Worm (Caenorhabditis elegans) whole organism, L2 larva: Measurements from ENCODE around the gene T04A8.7.

Source experiments
- C34F6.9 ChIP-seq: fragments of 150-350 bp; optimal IDR thresholded peaks from 2 replicates; lab custom pipeline; 2014; ENCODE audit warnings: missing biosample characterization, missing genetic modification characterization
- F13H6.1 ChIP-seq: sonication (generic microtip); optimal IDR thresholded peaks from 2 replicates; lab custom pipeline; 2016; ENCODE audit warnings: missing genetic modification characterization, missing compliant biosample characterization
- Y55F3AM.14 ChIP-seq: fragments of 200-800 bp; sonication (Bioruptor generic); optimal IDR thresholded peaks from 2 replicates; lab custom pipeline; 2018; ENCODE audit warnings: mild to moderate bottlenecking, missing genetic modification characterization, missing compliant biosample characterization
- ZK546.5 ChIP-seq: sonication (generic microtip); optimal IDR thresholded peaks from 2 replicates; lab custom pipeline; 2017; ENCODE audit warnings: missing biosample characterization, missing genetic modification characterization
- alr-1 ChIP-seq: fragments of 150-350 bp; optimal IDR thresholded peaks from 2 replicates; lab custom pipeline; 2014; ENCODE audit warnings: missing biosample characterization, missing genetic modification characterization
- aly-2 ChIP-seq: fragments of 150-350 bp; optimal IDR thresholded peaks from 2 replicates; lab custom pipeline; 2014; ENCODE audit warnings: missing biosample characterization, missing genetic modification characterization
- blmp-1 ChIP-seq: sonication (generic microtip); optimal IDR thresholded peaks from 2 replicates; lab custom pipeline; 2017; ENCODE audit warnings: missing genetic modification characterization, mild to moderate bottlenecking, missing compliant biosample characterization, antibody characterized with exemption, moderate library complexity; ENCODE audit not compliant: insufficient read depth
- ceh-16 ChIP-seq: fragments of 150-350 bp; optimal IDR thresholded peaks from 2 replicates; lab custom pipeline; 2014; ENCODE audit warnings: missing biosample characterization, missing genetic modification characterization
- ceh-82 ChIP-seq: fragments of 150-350 bp; optimal IDR thresholded peaks from 2 replicates; lab custom pipeline; 2014; ENCODE audit warnings: missing biosample characterization, missing genetic modification characterization
- crh-2 ChIP-seq: sonication (generic microtip); optimal IDR thresholded peaks from 2 replicates; lab custom pipeline; 2017; ENCODE audit warnings: missing biosample characterization, missing genetic modification characterization
- dmd-4 ChIP-seq: sonication (generic microtip); optimal IDR thresholded peaks from 2 replicates; lab custom pipeline; 2017; ENCODE audit warnings: missing biosample characterization, missing genetic modification characterization
- egl-27 ChIP-seq: sonication (generic microtip); optimal IDR thresholded peaks from 3 replicates; lab custom pipeline; 2017; ENCODE audit warnings: missing biosample characterization, missing genetic modification reagents, missing genetic modification characterization
- elt-1 ChIP-seq: fragments of 150-350 bp; optimal IDR thresholded peaks from 2 replicates; lab custom pipeline; 2014; ENCODE audit warnings: missing biosample characterization, missing genetic modification characterization
- elt-3 ChIP-seq: sonication (generic microtip); optimal IDR thresholded peaks from 2 replicates; lab custom pipeline; 2017; ENCODE audit warnings: missing biosample characterization, missing genetic modification characterization
- fos-1 ChIP-seq: fragments of 150-350 bp; optimal IDR thresholded peaks from 2 replicates; lab custom pipeline; 2014; ENCODE audit warnings: missing biosample characterization, missing genetic modification characterization
- gmeb-1 ChIP-seq: fragments of 150-350 bp; optimal IDR thresholded peaks from 2 replicates; lab custom pipeline; 2014; ENCODE audit warnings: missing biosample characterization, missing genetic modification characterization
- lin-11 ChIP-seq: fragments of 150-350 bp; sonication (generic microtip); optimal IDR thresholded peaks from 2 replicates; lab custom pipeline; 2014; ENCODE audit warnings: missing biosample characterization, missing genetic modification characterization, inconsistent platforms, mixed read lengths
- lin-13 ChIP-seq: fragments of 150-350 bp; optimal IDR thresholded peaks from 2 replicates; lab custom pipeline; 2014; ENCODE audit warnings: missing biosample characterization, missing genetic modification reagents, missing genetic modification characterization
- lin-39 ChIP-seq: fragments of 150-350 bp; optimal IDR thresholded peaks from 2 replicates; lab custom pipeline; 2014; ENCODE audit warnings: missing biosample characterization, missing genetic modification reagents, missing genetic modification characterization
- lsy-2 ChIP-seq, 2 experiments: fragments of 150-350 bp in 1 of 2; sonication (generic microtip) in 1 of 2; optimal IDR thresholded peaks; 2 replicates each; lab custom pipeline; 2014 to 2017; ENCODE audit warnings: missing biosample characterization in 2 of 2, missing genetic modification characterization in 2 of 2
- mab-5 ChIP-seq: fragments of 150-350 bp; optimal IDR thresholded peaks from 2 replicates; lab custom pipeline; 2014; ENCODE audit warnings: missing biosample characterization, missing genetic modification characterization
- mbf-1 ChIP-seq: sonication (generic microtip); optimal IDR thresholded peaks from 2 replicates; lab custom pipeline; 2017; ENCODE audit warnings: missing biosample characterization, missing genetic modification characterization
- mdl-1 ChIP-seq, 2 experiments: fragments of 150-350 bp in 1 of 2; sonication (generic microtip) in 1 of 2; optimal IDR thresholded peaks; 2 replicates each; lab custom pipeline; 2017; ENCODE audit warnings: missing biosample characterization in 2 of 2, missing genetic modification characterization in 2 of 2
- nhr-10 ChIP-seq: sonication (generic microtip); optimal IDR thresholded peaks from 2 replicates; lab custom pipeline; 2017; ENCODE audit warnings: missing biosample characterization, missing genetic modification characterization
- nhr-12 ChIP-seq: fragments of 150-350 bp; optimal IDR thresholded peaks from 2 replicates; lab custom pipeline; 2014; ENCODE audit warnings: missing biosample characterization, missing genetic modification characterization
- nhr-129 ChIP-seq: fragments of 150-350 bp; optimal IDR thresholded peaks from 2 replicates; lab custom pipeline; 2014; ENCODE audit warnings: missing biosample characterization, missing genetic modification characterization
- nhr-23 ChIP-seq: fragments of 150-350 bp; optimal IDR thresholded peaks from 2 replicates; lab custom pipeline; 2014; ENCODE audit warnings: missing biosample characterization, missing genetic modification reagents, missing genetic modification characterization
- nhr-237 ChIP-seq: fragments of 150-350 bp; optimal IDR thresholded peaks from 2 replicates; lab custom pipeline; 2014; ENCODE audit warnings: missing biosample characterization, missing genetic modification characterization
- nhr-25 ChIP-seq: fragments of 150-350 bp; sonication (generic microtip); optimal IDR thresholded peaks from 3 replicates; lab custom pipeline; 2014; ENCODE audit warnings: missing biosample characterization, missing genetic modification characterization
- nhr-6 ChIP-seq: fragments of 150-350 bp; optimal IDR thresholded peaks from 2 replicates; lab custom pipeline; 2014; ENCODE audit warnings: missing biosample characterization, missing genetic modification characterization
- nhr-77 ChIP-seq: fragments of 150-350 bp; optimal IDR thresholded peaks from 2 replicates; lab custom pipeline; 2014; ENCODE audit warnings: missing biosample characterization, missing genetic modification characterization
- peb-1 ChIP-seq: fragments of 150-350 bp; optimal IDR thresholded peaks from 2 replicates; lab custom pipeline; 2014; ENCODE audit warnings: missing biosample characterization, missing genetic modification characterization
- sem-4 ChIP-seq: fragments of 150-350 bp; optimal IDR thresholded peaks from 2 replicates; lab custom pipeline; 2014; ENCODE audit warnings: missing biosample characterization, missing genetic modification reagents, missing genetic modification characterization
- sma-3 ChIP-seq: sonication (generic microtip); optimal IDR thresholded peaks from 2 replicates; lab custom pipeline; 2016; ENCODE audit warnings: missing genetic modification reagents, missing genetic modification characterization, missing compliant biosample characterization
- unc-39 ChIP-seq: fragments of 150-350 bp; optimal IDR thresholded peaks from 2 replicates; lab custom pipeline; 2014; ENCODE audit warnings: missing biosample characterization, missing genetic modification characterization
- unc-62 ChIP-seq: fragments of 150-350 bp; optimal IDR thresholded peaks from 2 replicates; lab custom pipeline; 2014; ENCODE audit warnings: missing biosample characterization, missing genetic modification reagents, missing genetic modification characterization
- zag-1 ChIP-seq: fragments of 150-350 bp; optimal IDR thresholded peaks from 2 replicates; lab custom pipeline; 2014; ENCODE audit warnings: missing biosample characterization, missing genetic modification characterization
- ztf-1 ChIP-seq: fragments of 200-800 bp; sonication (Bioruptor generic); conservative IDR thresholded peaks from 2 replicates; pipeline ENCODE4 v1.3.6; 2022; ENCODE audit warnings: missing genetic modification characterization, missing compliant biosample characterization
- ztf-11 ChIP-seq: sonication (generic microtip); optimal IDR thresholded peaks from 2 replicates; lab custom pipeline; 2017; ENCODE audit warnings: missing biosample characterization, missing genetic modification characterization
- ztf-4 ChIP-seq: fragments of 150-350 bp; optimal IDR thresholded peaks from 2 replicates; lab custom pipeline; 2014; ENCODE audit warnings: missing biosample characterization, missing genetic modification characterization

The T04A8.7 gene

ce11 chrIII:4677466-4677865 is 17.7 kb upstream of the T04A8.7 start, which contains the start of gene srg-10:
srg-10 (plus strand) TSS chrIII:4677766.
- TF ChIP-seq mbf-1 (tag; lab: Kevin White, UChicago) = no peak
- TF ChIP-seq ZK546.5 (tag; lab: Kevin White, UChicago) = no peak
- TF ChIP-seq nhr-23 = no peak
- TF ChIP-seq unc-62 (GFP tag; lab: Kevin White, UChicago) = no peak
- no peak for TF ChIP-seq nhr-77
- TF ChIP-seq zag-1 (tag; lab: Kevin White, UChicago) = no peak

DNA sequence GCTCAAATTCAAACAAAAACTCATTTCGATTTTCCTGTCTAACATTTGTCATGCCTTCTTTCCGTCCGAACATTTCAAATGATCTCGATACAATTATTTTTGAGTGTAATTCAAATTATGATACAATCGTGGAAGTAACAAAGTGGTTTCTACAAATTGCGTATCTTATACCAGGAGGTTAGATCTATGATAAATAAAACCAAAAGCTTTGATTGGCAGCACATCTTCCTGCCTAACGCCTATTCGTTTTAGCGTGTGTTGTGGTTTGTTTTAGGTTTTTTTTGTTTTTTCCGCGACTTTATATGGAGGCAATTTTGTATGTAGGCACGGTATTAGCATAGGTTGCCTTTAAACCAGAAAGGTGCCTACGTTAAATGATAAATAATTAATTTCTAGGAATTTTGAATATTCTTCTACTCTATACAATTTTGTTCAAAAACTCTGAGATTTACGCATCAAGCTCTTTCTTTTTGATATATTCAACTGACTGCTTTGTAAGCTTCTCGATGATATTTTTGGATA is 15.1 kb upstream of the T04A8.7 start, which contains the start of gene srg-11:
srg-11 (plus strand) TSS at position 51 of the 522 bp plus-strand sequence.
- TF ChIP-seq peb-1 (tag; lab: Kevin White, UChicago) = no peak
- no peak for TF ChIP-seq ceh-82 (tag; lab: Kevin White, UChicago)
- TF ChIP-seq sma-3 (GFP tag; lab: Kevin White, UChicago) = no peak
- no peak for TF ChIP-seq ztf-4
- TF ChIP-seq aly-2 (tag; lab: Kevin White, UChicago) = no peak
- TF ChIP-seq ceh-16 = no peak
- no peak for TF ChIP-seq gmeb-1 (tag; lab: Kevin White, UChicago)
- TF ChIP-seq sem-4 (tag; lab: Kevin White, UChicago) = no peak
- no peak for TF ChIP-seq nhr-12 (tag; lab: Kevin White, UChicago)
- TF ChIP-seq elt-1 (tag; lab: Kevin White, UChicago) = no peak
- TF ChIP-seq mdl-1 (tag; optimal IDR thresholded peaks at IDR 0.05; lab: Kevin White, UChicago) = no peak
- TF ChIP-seq nhr-6 = no peak
- TF ChIP-seq nhr-25 = no peak
- no peak for TF ChIP-seq mab-5 (tag; lab: Kevin White, UChicago)

DNA sequence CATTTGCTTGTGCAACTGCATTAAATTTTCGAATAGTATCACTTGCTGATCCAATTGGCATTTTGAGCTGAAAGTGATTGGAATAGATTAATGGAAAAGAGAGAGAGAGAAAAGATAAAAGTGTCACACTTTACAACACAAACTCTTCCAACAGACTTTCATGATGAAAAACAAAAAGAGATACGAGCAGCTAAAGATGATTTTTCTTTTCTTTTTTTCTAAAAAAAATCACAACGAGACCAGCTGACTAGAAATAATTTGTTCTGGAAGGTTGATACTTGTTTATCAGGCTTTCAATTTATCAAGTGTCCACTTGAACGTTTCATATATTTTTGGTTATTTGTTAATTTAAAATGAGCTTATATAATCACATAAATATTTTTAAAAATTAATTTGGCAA is 8.0 kb upstream of the T04A8.7 start:
- TF ChIP-seq lsy-2 (tag; optimal IDR thresholded peaks at IDR 0.05; lab: Kevin White, UChicago) (peak in 1 of 2 experiments; percentile 56), nhr-129 (peak; percentile 51), F13H6.1 (tag; lab: Kevin White, UChicago) (peak; percentile 39), elt-3 (tag; lab: Kevin White, UChicago) (no peak), C34F6.9 (tag; lab: Kevin White, UChicago) (peak; percentile 46)

- TF ChIP-seq gmeb-1 (tag; lab: Kevin White, UChicago) = no peak
- TF ChIP-seq lin-11 (tag; lab: Kevin White, UChicago) = no peak
- TF ChIP-seq nhr-77 = no peak
- no peak for TF ChIP-seq ZK546.5 (tag; lab: Kevin White, UChicago)
- no peak for TF ChIP-seq lsy-2 (tag; optimal IDR thresholded peaks at IDR 0.05; lab: Kevin White, UChicago)
- no peak for TF ChIP-seq lin-13 (GFP tag; lab: Kevin White, UChicago)
- TF ChIP-seq fos-1 (tag; lab: Kevin White, UChicago) = no peak
These were observed 6.8 kb upstream of the T04A8.7 start, which contains the start of gene tag-243 for ce11 chrIII:4688356-4688755. tag-243 (minus strand) TSS chrIII:4688456.

DNA sequence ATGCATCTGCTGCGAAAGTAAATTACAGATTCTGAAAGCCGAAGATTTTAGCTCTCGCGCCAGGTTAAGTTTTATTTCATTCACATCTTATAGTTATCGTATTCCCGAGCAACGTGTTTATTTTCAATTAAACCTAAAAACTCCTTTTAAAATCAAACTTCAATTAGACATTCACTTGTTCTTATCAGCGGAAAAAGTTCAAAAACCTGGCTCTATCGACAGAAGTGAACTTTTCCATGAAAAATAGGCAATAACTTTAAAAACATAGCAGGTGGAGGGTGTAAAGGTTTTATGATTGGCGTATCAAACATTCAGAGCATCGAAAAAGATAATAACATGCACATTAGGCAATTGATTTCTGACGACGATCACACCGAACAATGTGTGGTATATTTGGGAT is 6.2 kb upstream of the T04A8.7 start, which contains the start of gene ppat-1:
ppat-1 (plus strand) TSS at position 316 of the 400 bp plus-strand sequence.
- TF ChIP-seq fos-1 (tag; lab: Kevin White, UChicago) (peak; percentile 10), ceh-16 (no peak)

DNA sequence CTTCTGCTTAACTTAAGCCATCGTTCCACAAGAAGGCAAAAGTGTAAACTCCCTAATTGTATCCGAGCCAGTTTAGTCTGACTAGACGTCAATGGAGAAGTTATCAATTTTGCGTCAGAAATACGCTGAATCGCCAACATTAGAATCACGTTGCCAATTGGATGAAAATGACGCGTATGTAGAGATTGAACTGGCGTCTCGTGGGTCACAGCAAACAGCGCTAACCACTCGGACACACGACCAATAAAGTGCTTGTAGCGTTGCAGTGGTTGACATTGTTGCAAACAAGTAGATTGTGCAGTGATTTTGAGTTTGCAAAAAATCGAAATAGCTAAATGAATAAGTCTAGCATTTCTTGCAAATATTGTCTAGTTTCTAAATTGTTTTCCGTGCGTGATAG is 5.6 kb upstream of the T04A8.7 start:
- TF ChIP-seq sem-4 (tag; lab: Kevin White, UChicago) = peak; percentile 50
- TF ChIP-seq blmp-1 = no peak
- TF ChIP-seq ztf-11 (tag; lab: Kevin White, UChicago) = no peak
- TF ChIP-seq sma-3 (GFP tag; lab: Kevin White, UChicago) = peak; percentile 76
- TF ChIP-seq fos-1 (tag; lab: Kevin White, UChicago) = peak; percentile 89
- no peak for TF ChIP-seq nhr-77
- TF ChIP-seq lin-39 = no peak
- TF ChIP-seq nhr-25 = no peak
- peak; percentile 77 for TF ChIP-seq egl-27
- TF ChIP-seq unc-39 (tag; lab: Kevin White, UChicago) = no peak
- TF ChIP-seq mbf-1 (tag; lab: Kevin White, UChicago) = no peak
- peak; percentile 78 for TF ChIP-seq Y55F3AM.14 (GFP tag; lab: Kevin White, UChicago)
- TF ChIP-seq alr-1 (tag; lab: Kevin White, UChicago) = no peak
- TF ChIP-seq crh-2 = peak; percentile 90
- TF ChIP-seq zag-1 (tag; lab: Kevin White, UChicago) = no peak
- TF ChIP-seq F13H6.1 (tag; lab: Kevin White, UChicago) = peak; percentile 66
- no peak for TF ChIP-seq ceh-16
- TF ChIP-seq peb-1 (tag; lab: Kevin White, UChicago) = no peak
- TF ChIP-seq unc-62 (GFP tag; lab: Kevin White, UChicago) = no peak
- peak; percentile 74 for TF ChIP-seq ztf-4
- peak; percentile 74 for TF ChIP-seq gmeb-1 (tag; lab: Kevin White, UChicago)
- TF ChIP-seq ztf-1 (GFP tag; lab: Robert Waterston, UW) = no peak
- TF ChIP-seq nhr-129 = peak; percentile 96
- TF ChIP-seq nhr-12 (tag; lab: Kevin White, UChicago) = no peak
- TF ChIP-seq nhr-10 (tag; lab: Kevin White, UChicago) = no peak
- no peak for TF ChIP-seq elt-3 (tag; lab: Kevin White, UChicago)
- TF ChIP-seq lsy-2 (tag; optimal IDR thresholded peaks at IDR 0.05; lab: Kevin White, UChicago) = peak; percentile 54 to 79
- TF ChIP-seq mdl-1 (tag; optimal IDR thresholded peaks at IDR 0.05; lab: Kevin White, UChicago) = peak in 1 of 2 experiments; percentile 70
- no peak for TF ChIP-seq dmd-4 (tag; lab: Kevin White, UChicago)
- TF ChIP-seq nhr-237 = no peak
